Fruit fly (Drosophila melanogaster) whole organism, embryonic: ENCODE measurements around the gene Ms.
A peak's percentile ranks its signal among the peaks of the same experiment; 100 is the strongest.

ENCODE experiments used
- Asciz ChIP-seq: fragments of 200-800 bp; sonication (Bioruptor generic); optimal IDR thresholded peaks from 2 replicates; lab custom pipeline; 2017; ENCODE audit warnings: missing biosample characterization, mild to moderate bottlenecking, missing genetic modification characterization, missing genetic modification reagents
- CG11093 ChIP-seq: fragments of 200-800 bp; sonication (Bioruptor generic); IDR thresholded peaks from 3 replicates; pipeline ENCODE4 v1.3.6; 2022; ENCODE audit warnings: missing biosample characterization, missing genetic modification characterization
- CG12104 ChIP-seq: fragments of 200-800 bp; sonication (Bioruptor generic); optimal IDR thresholded peaks from 3 replicates; lab custom pipeline; 2016; ENCODE audit warnings: missing biosample characterization, missing genetic modification characterization
- CG12299 ChIP-seq: fragments of 200-800 bp; sonication (Bioruptor generic); optimal IDR thresholded peaks from 2 replicates; lab custom pipeline; 2018; ENCODE audit warnings: missing biosample characterization, mild to moderate bottlenecking, missing genetic modification characterization
- CG12391 ChIP-seq: fragments of 200-800 bp; sonication (Bioruptor generic); optimal IDR thresholded peaks from 3 replicates; lab custom pipeline; 2018; ENCODE audit warnings: missing biosample characterization, mild to moderate bottlenecking, missing genetic modification characterization, moderate library complexity
- CG12769 ChIP-seq: fragments of 200-800 bp; sonication (Bioruptor generic); optimal IDR thresholded peaks from 2 replicates; lab custom pipeline; 2019; ENCODE audit warnings: missing biosample characterization, mild to moderate bottlenecking, missing genetic modification characterization, moderate library complexity
- CG14860 ChIP-seq: fragments of 200-800 bp; sonication (Bioruptor generic); IDR thresholded peaks from 3 replicates; pipeline ENCODE4 v1.3.6; 2022; ENCODE audit warnings: missing biosample characterization, missing genetic modification characterization; ENCODE audit not compliant: partially characterized antibody
- CG1603 ChIP-seq: fragments of 200-800 bp; sonication (Bioruptor generic); optimal IDR thresholded peaks from 2 replicates; lab custom pipeline; 2019; ENCODE audit warnings: missing biosample characterization, mild to moderate bottlenecking, missing genetic modification characterization, moderate library complexity
- CG17612 ChIP-seq: fragments of 200-800 bp; sonication (Bioruptor generic); IDR thresholded peaks from 2 replicates; pipeline ENCODE4 v1.3.6; 2022; ENCODE audit warnings: missing biosample characterization, missing genetic modification characterization
- CG17912 ChIP-seq: fragments of 200-800 bp; sonication (Bioruptor generic); optimal IDR thresholded peaks from 2 replicates; lab custom pipeline; 2018; ENCODE audit warnings: missing biosample characterization, mild to moderate bottlenecking, missing genetic modification characterization
- CG18764 ChIP-seq: fragments of 200-800 bp; sonication (Bioruptor generic); optimal IDR thresholded peaks from 3 replicates; lab custom pipeline; 2016; ENCODE audit warnings: missing biosample characterization, missing genetic modification characterization
- CG2202 ChIP-seq: fragments of 200-800 bp; sonication (Bioruptor generic); optimal IDR thresholded peaks from 2 replicates; lab custom pipeline; 2018; ENCODE audit warnings: missing biosample characterization, mild to moderate bottlenecking, missing genetic modification characterization
- CG3065 ChIP-seq: fragments of 200-800 bp; sonication (Bioruptor generic); optimal IDR thresholded peaks from 2 replicates; lab custom pipeline; 2016; ENCODE audit warnings: missing biosample characterization, missing genetic modification characterization
- CG31224 ChIP-seq: fragments of 200-800 bp; sonication (Bioruptor generic); IDR thresholded peaks from 2 replicates; pipeline ENCODE4 v1.3.6; 2022; ENCODE audit warnings: missing biosample characterization, missing genetic modification characterization
- CG31441 ChIP-seq: fragments of 200-800 bp; sonication (Bioruptor generic); IDR thresholded peaks from 2 replicates; pipeline ENCODE4 v1.3.6; 2022; ENCODE audit warnings: missing biosample characterization, missing genetic modification characterization
- CG3847 ChIP-seq: fragments of 200-800 bp; sonication (Bioruptor generic); IDR thresholded peaks from 2 replicates; pipeline ENCODE4 v1.3.6; 2022; ENCODE audit warnings: missing biosample characterization, missing genetic modification characterization
- CG4854 ChIP-seq: fragments of 200-800 bp; sonication (Bioruptor generic); optimal IDR thresholded peaks from 2 replicates; lab custom pipeline; 2016; ENCODE audit warnings: missing biosample characterization, missing genetic modification characterization, inconsistent platforms
- CG5180 ChIP-seq: fragments of 200-800 bp; sonication (Bioruptor generic); optimal IDR thresholded peaks from 3 replicates; lab custom pipeline; 2017; ENCODE audit warnings: missing biosample characterization, missing genetic modification characterization, mild to moderate bottlenecking, moderate library complexity, missing genetic modification reagents
- CG6765 ChIP-seq: fragments of 200-800 bp; sonication (Bioruptor generic); optimal IDR thresholded peaks from 3 replicates; lab custom pipeline; 2017; ENCODE audit warnings: missing biosample characterization, mild to moderate bottlenecking, missing genetic modification characterization
- CG8089 ChIP-seq: fragments of 200-800 bp; sonication (Bioruptor generic); optimal IDR thresholded peaks from 3 replicates; lab custom pipeline; 2016; ENCODE audit warnings: missing biosample characterization, missing genetic modification characterization
- CG9727 ChIP-seq: fragments of 200-800 bp; sonication (Bioruptor generic); optimal IDR thresholded peaks from 3 replicates; lab custom pipeline; 2017; ENCODE audit warnings: missing biosample characterization, mild to moderate bottlenecking, missing genetic modification characterization
- Camta ChIP-seq: fragments of 200-800 bp; sonication (Bioruptor generic); optimal IDR thresholded peaks from 2 replicates; lab custom pipeline; 2016; ENCODE audit warnings: missing biosample characterization, missing genetic modification characterization
- Dad ChIP-seq: fragments of 200-800 bp; sonication (Bioruptor generic); optimal IDR thresholded peaks from 3 replicates; lab custom pipeline; 2016; ENCODE audit warnings: missing biosample characterization, missing genetic modification characterization
- GATAe ChIP-seq: fragments of 200-800 bp; sonication (Bioruptor generic); conservative IDR thresholded peaks from 2 replicates; pipeline ENCODE4 v1.3.6; 2022; ENCODE audit warnings: missing biosample characterization, missing genetic modification characterization
- HmgZ ChIP-seq: fragments of 200-800 bp; sonication (Bioruptor generic); optimal IDR thresholded peaks from 2 replicates; lab custom pipeline; 2018; ENCODE audit warnings: missing biosample characterization, mild to moderate bottlenecking, missing genetic modification characterization
- Hsf ChIP-seq: fragments of 200-800 bp; sonication (Bioruptor generic); optimal IDR thresholded peaks from 3 replicates; lab custom pipeline; 2016; ENCODE audit warnings: missing biosample characterization, missing genetic modification characterization
- Jarid2 ChIP-seq: fragments of 200-800 bp; sonication (Bioruptor generic); optimal IDR thresholded peaks from 3 replicates; lab custom pipeline; 2017; ENCODE audit warnings: mild to moderate bottlenecking, missing biosample characterization, missing genetic modification reagents, missing genetic modification characterization
- MESR4 ChIP-seq: fragments of 200-800 bp; sonication (Bioruptor generic); optimal IDR thresholded peaks from 2 replicates; lab custom pipeline; 2018; ENCODE audit warnings: missing biosample characterization, mild to moderate bottlenecking, missing genetic modification characterization, moderate library complexity
- Pdp1 ChIP-seq, 2 experiments: fragments of 200-800 bp; sonication (Bioruptor generic); optimal IDR thresholded peaks; 3 replicates each; lab custom pipeline; 2016; ENCODE audit warnings: missing biosample characterization in 2 of 2, missing genetic modification characterization in 2 of 2, mild to moderate bottlenecking in 1 of 2, moderate library complexity in 1 of 2
- Rfx ChIP-seq: fragments of 200-800 bp; sonication (Bioruptor generic); IDR thresholded peaks from 2 replicates; pipeline ENCODE4 v1.3.6; 2022; ENCODE audit warnings: missing biosample characterization, missing genetic modification characterization
- Scr ChIP-seq: fragments of 200-800 bp; sonication (Bioruptor generic); IDR thresholded peaks from 2 replicates; pipeline ENCODE4 v1.3.6; 2022; ENCODE audit warnings: missing biosample characterization, missing genetic modification characterization; ENCODE audit not compliant: partially characterized antibody
- Taf1 ChIP-seq: fragments of 200-800 bp; sonication (Bioruptor generic); IDR thresholded peaks from 2 replicates; pipeline ENCODE4 v1.3.6; 2022; ENCODE audit warnings: missing biosample characterization, missing genetic modification characterization
- ato ChIP-seq: fragments of 200-800 bp; sonication (Bioruptor generic); IDR thresholded peaks from 2 replicates; pipeline ENCODE4 v1.3.6; 2022; ENCODE audit warnings: missing biosample characterization, missing genetic modification characterization; ENCODE audit not compliant: partially characterized antibody
- chinmo ChIP-seq: fragments of 200-800 bp; sonication (Bioruptor generic); IDR thresholded peaks from 4 replicates; pipeline ENCODE4 v1.3.6; 2022; ENCODE audit warnings: missing biosample characterization, missing genetic modification characterization; ENCODE audit not compliant: partially characterized antibody
- exex ChIP-seq: fragments of 200-800 bp; sonication (Bioruptor generic); optimal IDR thresholded peaks from 4 replicates; lab custom pipeline; 2018; ENCODE audit warnings: missing biosample characterization, mild to moderate bottlenecking, missing genetic modification characterization, moderate library complexity
- ham ChIP-seq: fragments of 200-800 bp; sonication (Bioruptor generic); IDR thresholded peaks from 2 replicates; pipeline ENCODE4 v1.3.6; 2022; ENCODE audit warnings: missing biosample characterization, missing genetic modification characterization
- inv ChIP-seq: fragments of 200-800 bp; sonication (Bioruptor generic); IDR thresholded peaks from 2 replicates; pipeline ENCODE4 v1.3.6; 2022; ENCODE audit warnings: missing biosample characterization, missing genetic modification characterization; ENCODE audit not compliant: partially characterized antibody
- lilli ChIP-seq: fragments of 200-800 bp; sonication (Bioruptor generic); optimal IDR thresholded peaks from 3 replicates; lab custom pipeline; 2016; ENCODE audit warnings: missing biosample characterization, missing genetic modification characterization
- mirr ChIP-seq: fragments of 200-800 bp; sonication (Bioruptor generic); optimal IDR thresholded peaks from 3 replicates; lab custom pipeline; 2018; ENCODE audit warnings: missing biosample characterization, mild to moderate bottlenecking, missing genetic modification characterization
- mld ChIP-seq: fragments of 200-800 bp; sonication (Bioruptor generic); IDR thresholded peaks from 3 replicates; pipeline ENCODE4 v1.3.6; 2022; ENCODE audit warnings: missing biosample characterization, missing genetic modification characterization; ENCODE audit not compliant: partially characterized antibody
- nau ChIP-seq: fragments of 200-800 bp; sonication (Bioruptor generic); optimal IDR thresholded peaks from 3 replicates; lab custom pipeline; 2017; ENCODE audit warnings: missing biosample characterization, mild to moderate bottlenecking, missing genetic modification characterization, missing genetic modification reagents
- nmo ChIP-seq: fragments of 200-800 bp; sonication (Bioruptor generic); optimal IDR thresholded peaks from 2 replicates; lab custom pipeline; 2018; ENCODE audit warnings: missing biosample characterization, mild to moderate bottlenecking, missing genetic modification characterization, moderate library complexity
- onecut ChIP-seq: fragments of 200-800 bp; sonication (Bioruptor generic); IDR thresholded peaks from 2 replicates; pipeline ENCODE4 v1.3.6; 2022; ENCODE audit warnings: missing biosample characterization, missing genetic modification characterization
- slbo ChIP-seq: fragments of 200-800 bp; sonication (Bioruptor generic); IDR thresholded peaks from 2 replicates; pipeline ENCODE4 v1.3.6; 2022; ENCODE audit warnings: missing biosample characterization, missing genetic modification characterization
- sqz ChIP-seq: fragments of 200-800 bp; sonication (Bioruptor generic); optimal IDR thresholded peaks from 3 replicates; lab custom pipeline; 2018; ENCODE audit warnings: missing biosample characterization, mild to moderate bottlenecking, missing genetic modification characterization
- ssp ChIP-seq: fragments of 200-800 bp; sonication (Bioruptor generic); IDR thresholded peaks from 2 replicates; pipeline ENCODE4 v1.3.6; 2022; ENCODE audit warnings: missing biosample characterization, missing genetic modification characterization
- sug ChIP-seq: fragments of 200-800 bp; optimal IDR thresholded peaks from 2 replicates; lab custom pipeline; 2019; ENCODE audit warnings: missing biosample characterization, mild to moderate bottlenecking, missing genetic modification characterization, moderate library complexity

The Ms gene

DNA sequence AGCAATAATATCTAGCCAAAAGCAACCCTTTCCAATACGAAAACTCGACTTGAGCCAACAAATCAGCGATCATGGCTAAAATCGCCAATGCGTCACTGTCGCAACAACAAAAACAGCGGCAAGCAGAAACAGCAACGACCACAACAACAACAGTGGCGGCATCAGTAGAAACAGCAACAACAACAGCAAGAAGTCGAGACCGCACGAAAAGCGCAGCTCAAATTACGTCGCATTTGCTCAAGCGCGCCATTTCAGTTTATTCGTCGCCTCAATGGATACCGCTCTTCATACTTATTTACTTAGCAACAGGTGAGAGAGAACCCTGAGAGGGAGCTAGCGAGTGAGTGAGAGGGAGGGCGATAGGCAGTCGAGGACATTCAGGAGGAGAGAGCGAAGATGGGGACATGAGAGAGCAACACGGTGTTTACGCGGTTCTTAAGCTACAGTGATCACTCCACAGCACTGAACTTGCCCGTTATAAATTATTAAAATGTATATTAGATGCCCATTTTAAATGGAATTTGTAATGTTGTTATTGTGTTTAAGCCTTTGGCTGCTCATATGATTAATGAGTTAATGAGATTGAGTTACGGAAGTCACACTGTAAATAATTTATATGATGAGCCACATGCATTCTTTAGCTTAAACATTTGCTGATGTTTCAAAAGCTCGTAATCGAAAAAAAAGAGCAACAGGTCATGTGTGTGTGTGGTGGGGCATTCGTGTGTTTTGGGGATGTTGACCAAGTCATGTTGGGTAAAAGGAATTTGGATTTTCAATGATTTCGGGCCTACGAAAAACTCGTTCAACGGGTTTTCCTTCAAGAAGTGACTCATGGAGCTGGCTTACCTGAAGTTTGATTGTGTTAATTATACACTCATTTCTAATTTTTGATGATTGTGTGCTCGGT lies 45.5 kb upstream of the Ms start (continued):
- TF ChIP-seq CG14860 (no peak), Jarid2 (GFP tag; lab: Kevin White, UChicago) (no peak), HmgZ (tag; lab: Kevin White, UChicago) (peak; percentile 59), Pdp1 (GFP tag; optimal IDR thresholded peaks at IDR 0.05; lab: Kevin White, UChicago) (peak; percentile 73 to 81), CG1603 (tag; lab: Kevin White, UChicago) (peak; percentile 89), mld (GFP tag; lab: Robert Waterston, UW) (no peak), CG2202 (tag; lab: Kevin White, UChicago) (peak; percentile 52), CG3065 (peak; percentile 22)

DNA sequence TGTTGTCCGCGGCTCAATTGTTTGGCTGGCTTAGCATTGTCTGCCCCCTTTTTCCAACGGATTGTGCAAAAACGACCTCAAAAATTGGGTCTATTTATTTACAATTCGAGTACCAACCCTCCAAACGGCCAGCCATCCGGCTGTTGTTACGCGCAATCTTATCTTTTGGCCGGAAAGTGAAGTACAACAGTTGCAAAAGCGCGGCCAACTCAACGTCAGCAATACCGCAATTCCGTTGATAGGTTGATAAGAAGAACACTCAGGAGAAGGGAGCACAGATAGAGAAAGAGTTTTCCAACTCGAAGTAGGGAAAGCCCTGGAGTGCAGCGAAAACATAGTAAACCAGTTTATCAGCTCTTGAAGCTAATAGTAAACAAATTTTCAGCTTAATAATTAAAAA lies 44.4 kb upstream of the Ms start:
- TF ChIP-seq Hsf (no peak), ssp (no peak), Taf1 (no peak), CG12104 (no peak), slbo (GFP tag; lab: Robert Waterston, UW) (0 out of 2 replicates have a peak, but pooled peaks have one; percentile 21), sqz (GFP tag; lab: Kevin White, UChicago) (no peak), CG5180 (GFP tag; lab: Kevin White, UChicago) (no peak), mirr (GFP tag; lab: Kevin White, UChicago) (peak; percentile 30), CG4854 (GFP tag; lab: Kevin White, UChicago) (no peak), lilli (GFP tag; lab: Kevin White, UChicago) (no peak), CG31441 (no peak), Camta (GFP tag; lab: Kevin White, UChicago) (no peak), CG8089 (no peak), MESR4 (GFP tag; lab: Kevin White, UChicago) (no peak), CG12391 (tag; lab: Kevin White, UChicago) (no peak), nmo (no peak), CG12769 (peak; percentile 24), CG6765 (GFP tag; lab: Kevin White, UChicago) (no peak), ham (GFP tag; lab: Robert Waterston, UW) (no peak), ato (GFP tag; lab: Robert Waterston, UW) (no peak), inv (GFP tag; lab: Robert Waterston, UW) (no peak), CG3847 (GFP tag; lab: Robert Waterston, UW) (no peak), nau (GFP tag; lab: Kevin White, UChicago) (no peak), Dad (GFP tag; lab: Kevin White, UChicago) (no peak), Rfx (no peak), chinmo (0 out of 4 replicates have a peak, but pooled peaks have one; percentile 45), sug (tag; lab: Kevin White, UChicago) (peak; percentile 48), CG17612 (GFP tag; lab: Robert Waterston, UW) (no peak), CG12299 (tag; lab: Kevin White, UChicago) (no peak), Asciz (GFP tag; lab: Kevin White, UChicago) (no peak), CG18764 (GFP tag; lab: Kevin White, UChicago) (no peak), exex (peak; percentile 55), CG17912 (GFP tag; lab: Kevin White, UChicago) (no peak), CG31224 (no peak), CG9727 (GFP tag; lab: Kevin White, UChicago) (no peak), onecut (GFP tag; lab: Robert Waterston, UW) (no peak), Pdp1 (GFP tag; optimal IDR thresholded peaks at IDR 0.05; lab: Kevin White, UChicago) (peak in 1 of 2 experiments; percentile 33), Scr (no peak), CG11093 (GFP tag; lab: Robert Waterston, UW) (no peak), GATAe (GFP tag; lab: Robert Waterston, UW) (peak; percentile 72)
